Worm (Caenorhabditis elegans) whole organism, young adult: ENCODE measurements around the gene C18A3.10.

Experiments
- B0019.2 ChIP-seq: fragments of 200-800 bp; sonication (Bioruptor generic); conservative IDR thresholded peaks from 2 replicates; pipeline ENCODE4 v1.3.6; 2022; ENCODE audit warnings: missing genetic modification reagents, missing genetic modification characterization, missing compliant biosample characterization
- C06A6.2 ChIP-seq: fragments of 200-800 bp; sonication (Bioruptor generic); conservative IDR thresholded peaks from 2 replicates; pipeline ENCODE4 v1.3.6; 2022; ENCODE audit warnings: missing genetic modification characterization, missing compliant biosample characterization
- F33H1.4 ChIP-seq: fragments of 200-800 bp; sonication (Bioruptor generic); IDR thresholded peaks from 2 replicates; pipeline ENCODE4 v1.3.6; 2022; ENCODE audit warnings: missing genetic modification reagents, missing genetic modification characterization, missing compliant biosample characterization
- F49E8.2 ChIP-seq: sonication (generic microtip); optimal IDR thresholded peaks from 3 replicates; lab custom pipeline; 2017; ENCODE audit warnings: missing genetic modification characterization, mild to moderate bottlenecking, missing compliant biosample characterization, antibody characterized with exemption, moderate library complexity; ENCODE audit not compliant: insufficient read depth
- F57C9.4 ChIP-seq: sonication (generic microtip); optimal IDR thresholded peaks from 2 replicates; lab custom pipeline; 2017; ENCODE audit warnings: mild to moderate bottlenecking, missing genetic modification characterization, missing compliant biosample characterization
- akir-1 ChIP-seq: fragments of 200-800 bp; sonication (Bioruptor generic); optimal IDR thresholded peaks from 2 replicates; lab custom pipeline; 2018; ENCODE audit warnings: mild to moderate bottlenecking, missing genetic modification characterization, moderate library complexity, missing compliant biosample characterization
- aptf-3 ChIP-seq: fragments of 200-800 bp; sonication (Bioruptor generic); IDR thresholded peaks from 2 replicates; pipeline ENCODE4 v1.3.6; 2022; ENCODE audit warnings: missing genetic modification characterization, missing compliant biosample characterization
- attf-3 ChIP-seq: fragments of 200-800 bp; sonication (Bioruptor generic); conservative IDR thresholded peaks from 2 replicates; pipeline ENCODE4 v1.3.6; 2022; ENCODE audit warnings: missing genetic modification reagents, missing genetic modification characterization, missing compliant biosample characterization
- attf-5 ChIP-seq: fragments of 200-800 bp; sonication (Bioruptor generic); optimal IDR thresholded peaks from 2 replicates; lab custom pipeline; 2018; ENCODE audit warnings: mild to moderate bottlenecking, missing genetic modification characterization, missing compliant biosample characterization
- cebp-2 ChIP-seq: fragments of 200-800 bp; sonication (Bioruptor generic); IDR thresholded peaks from 2 replicates; pipeline ENCODE4 v1.3.6; 2022; ENCODE audit warnings: missing genetic modification characterization, missing compliant biosample characterization
- ceh-100 ChIP-seq: fragments of 200-800 bp; sonication (Bioruptor generic); IDR thresholded peaks from 2 replicates; pipeline ENCODE4 v1.3.6; 2022; ENCODE audit warnings: missing genetic modification reagents, missing genetic modification characterization, missing compliant biosample characterization
- ceh-79 ChIP-seq: sonication (generic microtip); optimal IDR thresholded peaks from 2 replicates; lab custom pipeline; 2017; ENCODE audit warnings: mild to moderate bottlenecking, missing genetic modification characterization, missing compliant biosample characterization
- dox-1 ChIP-seq: fragments of 200-800 bp; sonication (Bioruptor generic); IDR thresholded peaks from 2 replicates; pipeline ENCODE4 v1.3.6; 2022; ENCODE audit warnings: missing genetic modification reagents, missing genetic modification characterization, missing compliant biosample characterization
- efl-1 ChIP-seq: fragments of 150-350 bp; optimal IDR thresholded peaks from 2 replicates; lab custom pipeline; 2014; ENCODE audit warnings: missing biosample characterization, missing genetic modification reagents, missing genetic modification characterization
- egl-44 ChIP-seq: fragments of 200-800 bp; sonication (Bioruptor generic); IDR thresholded peaks from 2 replicates; pipeline ENCODE4 v1.3.6; 2022; ENCODE audit warnings: missing genetic modification reagents, missing genetic modification characterization, missing compliant biosample characterization
- egrh-3 ChIP-seq: fragments of 200-800 bp; sonication (Bioruptor generic); IDR thresholded peaks from 2 replicates; pipeline ENCODE4 v1.3.6; 2022; ENCODE audit warnings: missing genetic modification reagents, missing genetic modification characterization, missing compliant biosample characterization
- ets-4 ChIP-seq: fragments of 200-800 bp; sonication (Bioruptor generic); optimal IDR thresholded peaks from 2 replicates; lab custom pipeline; 2018; ENCODE audit warnings: mild to moderate bottlenecking, missing genetic modification characterization, missing compliant biosample characterization
- fkh-3 ChIP-seq: sonication (generic microtip); optimal IDR thresholded peaks from 2 replicates; lab custom pipeline; 2016; ENCODE audit warnings: mild to moderate bottlenecking, missing genetic modification characterization, missing compliant biosample characterization
- gei-17 ChIP-seq: fragments of 200-800 bp; sonication (Bioruptor generic); optimal IDR thresholded peaks from 2 replicates; lab custom pipeline; 2018; ENCODE audit warnings: mild to moderate bottlenecking, missing genetic modification characterization, missing compliant biosample characterization
- him-1 ChIP-seq: sonication (generic microtip); optimal IDR thresholded peaks from 2 replicates; lab custom pipeline; 2016; ENCODE audit warnings: missing genotype, missing genetic modification reagents, missing genetic modification characterization, missing compliant biosample characterization
- hlh-12 ChIP-seq: sonication (generic microtip); optimal IDR thresholded peaks from 2 replicates; lab custom pipeline; 2016; ENCODE audit warnings: missing genetic modification characterization, missing compliant biosample characterization
- hmg-20 ChIP-seq: fragments of 200-800 bp; sonication (Bioruptor generic); IDR thresholded peaks from 2 replicates; pipeline ENCODE4 v1.3.6; 2022; ENCODE audit warnings: missing genetic modification reagents, missing genetic modification characterization, missing compliant biosample characterization
- hrde-1 ChIP-seq: sonication (generic microtip); optimal IDR thresholded peaks from 2 replicates; lab custom pipeline; 2016; ENCODE audit warnings: missing genetic modification characterization, mild to moderate bottlenecking, missing compliant biosample characterization, moderate library complexity, missing genotype, missing genetic modification reagents, borderline replicate concordance
- hsf-1 ChIP-seq: fragments of 200-800 bp; sonication (Bioruptor generic); IDR thresholded peaks from 2 replicates; pipeline ENCODE4 v1.3.6; 2022; ENCODE audit warnings: missing genetic modification reagents, missing genetic modification characterization, missing compliant biosample characterization
- lag-1 ChIP-seq: fragments of 200-800 bp; sonication (Bioruptor generic); IDR thresholded peaks from 2 replicates; pipeline ENCODE4 v1.3.6; 2022; ENCODE audit warnings: missing genetic modification reagents, missing genetic modification characterization, missing compliant biosample characterization
- let-607 ChIP-seq, 2 experiments: fragments of 200-800 bp in 1 of 2; sonication (Bioruptor generic) in 1 of 2; sonication (generic microtip) in 1 of 2; optimal IDR thresholded peaks; 2 replicates each; lab custom pipeline; 2016 to 2018; ENCODE audit warnings: mild to moderate bottlenecking in 2 of 2, missing compliant biosample characterization in 2 of 2, missing genetic modification characterization in 2 of 2, moderate library complexity in 2 of 2, missing genotype in 1 of 2
- lin-54 ChIP-seq: fragments of 200-800 bp; sonication (Bioruptor generic); optimal IDR thresholded peaks from 2 replicates; lab custom pipeline; 2018; ENCODE audit warnings: mild to moderate bottlenecking, missing genetic modification characterization, missing compliant biosample characterization
- madf-10 ChIP-seq: sonication (generic microtip); optimal IDR thresholded peaks from 2 replicates; lab custom pipeline; 2016; ENCODE audit warnings: mild to moderate bottlenecking, missing genetic modification characterization, missing compliant biosample characterization
- madf-3 ChIP-seq: fragments of 200-800 bp; sonication (Bioruptor generic); IDR thresholded peaks from 2 replicates; pipeline ENCODE4 v1.3.6; 2022; ENCODE audit warnings: missing genetic modification reagents, missing genetic modification characterization, missing compliant biosample characterization
- nfya-2 ChIP-seq: fragments of 200-800 bp; sonication (Bioruptor generic); IDR thresholded peaks from 2 replicates; pipeline ENCODE4 v1.3.6; 2022; ENCODE audit warnings: missing genetic modification reagents, missing genetic modification characterization, missing compliant biosample characterization
- nfyb-1 ChIP-seq: fragments of 200-800 bp; sonication (Bioruptor generic); IDR thresholded peaks from 2 replicates; pipeline ENCODE4 v1.3.6; 2022; ENCODE audit warnings: missing genetic modification reagents, missing genetic modification characterization, missing compliant biosample characterization
- nhr-120 ChIP-seq: fragments of 200-800 bp; sonication (Bioruptor generic); IDR thresholded peaks from 2 replicates; pipeline ENCODE4 v1.3.6; 2022; ENCODE audit warnings: missing genetic modification characterization, missing compliant biosample characterization
- nhr-179 ChIP-seq: sonication (generic microtip); optimal IDR thresholded peaks from 2 replicates; lab custom pipeline; 2016; ENCODE audit warnings: mild to moderate bottlenecking, missing genetic modification characterization, missing compliant biosample characterization
- nhr-90 ChIP-seq: sonication (generic microtip); optimal IDR thresholded peaks from 2 replicates; lab custom pipeline; 2016; ENCODE audit warnings: missing genotype, mild to moderate bottlenecking, missing genetic modification characterization, missing compliant biosample characterization
- rec-8 ChIP-seq, 2 experiments: sonication (generic microtip); optimal IDR thresholded peaks; 2 replicates each; lab custom pipeline; 2016; ENCODE audit warnings: mild to moderate bottlenecking in 2 of 2, missing genetic modification characterization in 2 of 2, missing genetic modification reagents in 2 of 2, missing genotype in 2 of 2, missing biosample characterization in 1 of 2, missing compliant biosample characterization in 1 of 2, moderate library complexity in 1 of 2
- snpc-4 ChIP-seq, 5 experiments: fragments of 150-350 bp in 1 of 5; sonication (generic microtip) in 4 of 5; optimal IDR thresholded peaks; 2 replicates each; lab custom pipeline; 2014 to 2018; ENCODE audit warnings: missing genetic modification characterization in 5 of 5, missing biosample characterization in 3 of 5, antibody characterized with exemption in 2 of 5, mild to moderate bottlenecking in 2 of 5, missing compliant biosample characterization in 2 of 5, missing genotype in 2 of 5, moderate library complexity in 2 of 5, missing genetic modification reagents in 1 of 5
- sptf-2 ChIP-seq: fragments of 200-800 bp; sonication (Bioruptor generic); optimal IDR thresholded peaks from 2 replicates; lab custom pipeline; 2018; ENCODE audit warnings: mild to moderate bottlenecking, missing genetic modification characterization, missing compliant biosample characterization
- zim-3 ChIP-seq: sonication (generic microtip); optimal IDR thresholded peaks from 2 replicates; lab custom pipeline; 2017; ENCODE audit warnings: mild to moderate bottlenecking, missing genetic modification characterization, moderate library complexity, missing compliant biosample characterization
- ztf-26 ChIP-seq: sonication (generic microtip); optimal IDR thresholded peaks from 2 replicates; lab custom pipeline; 2017; ENCODE audit warnings: missing genetic modification characterization, missing compliant biosample characterization

The C18A3.10 gene

ce11 chrII:5710835-5711234, 4.8 kb downstream of the C18A3.10 start:
- TF ChIP-seq let-607 (tag; optimal IDR thresholded peaks at IDR 0.05; lab: Kevin White, UChicago) (no peak), F57C9.4 (tag; lab: Kevin White, UChicago) (no peak), fkh-3 (tag; lab: Kevin White, UChicago) (no peak), nfya-2 (GFP tag; lab: Robert Waterston, UW) (no peak), aptf-3 (no peak), zim-3 (no peak), hmg-20 (GFP tag; lab: Robert Waterston, UW) (no peak), him-1 (no peak), ceh-79 (tag; lab: Kevin White, UChicago) (no peak), cebp-2 (GFP tag; lab: Robert Waterston, UW) (no peak), sptf-2 (GFP tag; lab: Kevin White, UChicago) (no peak), akir-1 (GFP tag; lab: Kevin White, UChicago) (no peak), F49E8.2 (tag; lab: Kevin White, UChicago) (no peak), attf-5 (no peak), hrde-1 (no peak), B0019.2 (GFP tag; lab: Robert Waterston, UW) (no peak), attf-3 (GFP tag; lab: Robert Waterston, UW) (no peak), gei-17 (GFP tag; lab: Kevin White, UChicago) (no peak), hsf-1 (GFP tag; lab: Robert Waterston, UW) (no peak)
- TF ChIP-seq, all 124 proteins: peak for 0

ce11 chrII:5708154-5708553, 7.5 kb downstream of the C18A3.10 start:
- no peak for TF ChIP-seq egl-44 (GFP tag; lab: Robert Waterston, UW)
- no peak for TF ChIP-seq attf-3 (GFP tag; lab: Robert Waterston, UW)
- TF ChIP-seq fkh-3 (tag; lab: Kevin White, UChicago), result no peak
- TF ChIP-seq snpc-4 (GFP tag; optimal IDR thresholded peaks at IDR 0.05; lab: Kevin White, UChicago), result no peak
- no peak for TF ChIP-seq snpc-4 (tag; optimal IDR thresholded peaks at IDR 0.05; lab: Kevin White, UChicago)
- no peak for TF ChIP-seq madf-10
- no peak for TF ChIP-seq efl-1 (GFP tag; lab: Kevin White, UChicago)
- TF ChIP-seq F33H1.4 (GFP tag; lab: Robert Waterston, UW), result no peak
- no peak for TF ChIP-seq madf-3 (GFP tag; lab: Robert Waterston, UW)
- TF ChIP-seq ets-4, result no peak
- no peak for TF ChIP-seq lag-1
- TF ChIP-seq rec-8 (tag; optimal IDR thresholded peaks at IDR 0.05; lab: Kevin White, UChicago), result no peak
- no peak for TF ChIP-seq hlh-12 (tag; lab: Kevin White, UChicago)
- no peak for TF ChIP-seq nhr-90 (tag; lab: Kevin White, UChicago)
- no peak for TF ChIP-seq C06A6.2 (GFP tag; lab: Robert Waterston, UW)
- TF ChIP-seq ztf-26 (tag; lab: Kevin White, UChicago), result no peak
- TF ChIP-seq nhr-120 (GFP tag; lab: Robert Waterston, UW), result no peak
- no peak for TF ChIP-seq lin-54 (GFP tag; lab: Kevin White, UChicago)
- TF ChIP-seq ceh-100, result no peak
- no peak for TF ChIP-seq egrh-3 (GFP tag; lab: Robert Waterston, UW)
- TF ChIP-seq nhr-179 (tag; lab: Kevin White, UChicago), result no peak

ce11 chrII:5707532-5707931, 8.1 kb downstream of the C18A3.10 start, which contains the start of gene osta-2:
Gene osta-2, plus strand, starts transcription at chrII:5707691.
- TF ChIP-seq nfyb-1 (GFP tag; lab: Robert Waterston, UW), result 0 out of 2 replicates have a peak, but pooled peaks have one; percentile 34
- TF ChIP-seq dox-1 (GFP tag; lab: Robert Waterston, UW), result no peak
